Fruit fly (Drosophila melanogaster) whole organism, embryonic: ENCODE results near the gene Dlip1.

Experiments
- Abd-B ChIP-seq: fragments of 200-800 bp; sonication (Bioruptor generic); optimal IDR thresholded peaks from 2 replicates; lab custom pipeline; 2018; ENCODE audit warnings: missing biosample characterization, mild to moderate bottlenecking, missing genetic modification characterization, moderate library complexity
- Antp ChIP-seq: fragments of 200-800 bp; sonication (Bioruptor generic); optimal IDR thresholded peaks from 3 replicates; lab custom pipeline; 2016; ENCODE audit warnings: missing biosample characterization, missing genetic modification characterization
- Asciz ChIP-seq: fragments of 200-800 bp; sonication (Bioruptor generic); optimal IDR thresholded peaks from 2 replicates; lab custom pipeline; 2017; ENCODE audit warnings: missing biosample characterization, mild to moderate bottlenecking, missing genetic modification characterization, missing genetic modification reagents
- C15 ChIP-seq: fragments of 200-800 bp; sonication (Bioruptor generic); IDR thresholded peaks from 3 replicates; pipeline ENCODE4 v1.3.6; 2022; ENCODE audit warnings: missing biosample characterization, missing genetic modification characterization
- CG10147 ChIP-seq: fragments of 200-800 bp; sonication (Bioruptor generic); optimal IDR thresholded peaks from 2 replicates; lab custom pipeline; 2019; ENCODE audit warnings: missing biosample characterization, mild to moderate bottlenecking, missing genetic modification characterization, moderate library complexity
- CG11695 ChIP-seq: fragments of 200-800 bp; sonication (Bioruptor generic); IDR thresholded peaks from 3 replicates; pipeline ENCODE4 v1.3.6; 2022; ENCODE audit warnings: missing biosample characterization, missing genetic modification characterization
- CG12391 ChIP-seq: fragments of 200-800 bp; sonication (Bioruptor generic); optimal IDR thresholded peaks from 3 replicates; lab custom pipeline; 2018; ENCODE audit warnings: missing biosample characterization, mild to moderate bottlenecking, missing genetic modification characterization, moderate library complexity
- CG15514 ChIP-seq: fragments of 200-800 bp; sonication (Bioruptor generic); optimal IDR thresholded peaks from 3 replicates; lab custom pipeline; 2017; ENCODE audit warnings: missing biosample characterization, missing genetic modification characterization, mild to moderate bottlenecking, moderate library complexity, missing genetic modification reagents
- CG17359 ChIP-seq: fragments of 200-800 bp; sonication (Bioruptor generic); optimal IDR thresholded peaks from 3 replicates; lab custom pipeline; 2018; ENCODE audit warnings: missing biosample characterization, mild to moderate bottlenecking, missing genetic modification characterization, moderate library complexity
- CG18262 ChIP-seq: fragments of 200-800 bp; optimal IDR thresholded peaks from 3 replicates; lab custom pipeline; 2019; ENCODE audit warnings: missing biosample characterization, mild to moderate bottlenecking, missing genetic modification characterization, moderate library complexity
- CG3281 ChIP-seq: fragments of 200-800 bp; sonication (Bioruptor generic); optimal IDR thresholded peaks from 3 replicates; lab custom pipeline; 2017; ENCODE audit warnings: missing biosample characterization, mild to moderate bottlenecking, missing genetic modification characterization
- CG3847 ChIP-seq: fragments of 200-800 bp; sonication (Bioruptor generic); IDR thresholded peaks from 2 replicates; pipeline ENCODE4 v1.3.6; 2022; ENCODE audit warnings: missing biosample characterization, missing genetic modification characterization
- CG6175 ChIP-seq: fragments of 200-800 bp; sonication (Bioruptor generic); IDR thresholded peaks from 3 replicates; pipeline ENCODE4 v1.3.6; 2022; ENCODE audit warnings: missing biosample characterization, missing genetic modification characterization
- CG6813 ChIP-seq: fragments of 200-800 bp; sonication (Bioruptor generic); optimal IDR thresholded peaks from 2 replicates; lab custom pipeline; 2017; ENCODE audit warnings: missing biosample characterization, missing genetic modification characterization, mild to moderate bottlenecking, moderate library complexity, missing genetic modification reagents
- CG9797 ChIP-seq: fragments of 200-800 bp; sonication (Bioruptor generic); optimal IDR thresholded peaks from 3 replicates; lab custom pipeline; 2018; ENCODE audit warnings: missing biosample characterization, mild to moderate bottlenecking, missing genetic modification characterization
- Chrac-16 ChIP-seq: fragments of 200-800 bp; sonication (Bioruptor generic); optimal IDR thresholded peaks from 3 replicates; lab custom pipeline; 2016; ENCODE audit warnings: missing biosample characterization, missing genetic modification characterization
- D ChIP-seq, 2 experiments: fragments of 200-800 bp in 1 of 2; fragments of >200 bp in 1 of 2; sonication (Bioruptor generic) in 1 of 2; optimal IDR thresholded peaks; 2 replicates in 1 of 2; 3 replicates in 1 of 2; lab custom pipeline; 2017; ENCODE audit warnings: mild to moderate bottlenecking in 1 of 2, missing biosample characterization in 1 of 2, missing genetic modification characterization in 1 of 2, missing genetic modification reagents in 1 of 2
- MTF-1 ChIP-seq: fragments of 200-800 bp; sonication (Bioruptor generic); optimal IDR thresholded peaks from 2 replicates; lab custom pipeline; 2018; ENCODE audit warnings: missing biosample characterization, mild to moderate bottlenecking, missing genetic modification characterization, borderline replicate concordance
- NK7.1 ChIP-seq: fragments of 200-800 bp; sonication (Bioruptor generic); optimal IDR thresholded peaks from 3 replicates; lab custom pipeline; 2016; ENCODE audit warnings: missing biosample characterization, missing genetic modification characterization
- Opbp ChIP-seq: fragments of 200-800 bp; sonication (Bioruptor generic); IDR thresholded peaks from 3 replicates; pipeline ENCODE4 v1.3.6; 2022; ENCODE audit warnings: missing biosample characterization, missing genetic modification characterization; ENCODE audit not compliant: partially characterized antibody
- Ptx1 ChIP-seq: fragments of 200-800 bp; sonication (Bioruptor generic); IDR thresholded peaks from 2 replicates; pipeline ENCODE4 v1.3.6; 2022; ENCODE audit warnings: missing biosample characterization, missing genetic modification characterization
- Scr ChIP-seq: fragments of 200-800 bp; sonication (Bioruptor generic); IDR thresholded peaks from 2 replicates; pipeline ENCODE4 v1.3.6; 2022; ENCODE audit warnings: missing biosample characterization, missing genetic modification characterization; ENCODE audit not compliant: partially characterized antibody
- Sox102F ChIP-seq: fragments of 200-800 bp; sonication (Bioruptor generic); optimal IDR thresholded peaks from 2 replicates; lab custom pipeline; 2018; ENCODE audit warnings: missing biosample characterization, mild to moderate bottlenecking, missing genetic modification characterization, moderate library complexity
- Sry-δ ChIP-seq: fragments of 200-800 bp; sonication (Bioruptor generic); optimal IDR thresholded peaks from 2 replicates; lab custom pipeline; 2016; ENCODE audit warnings: missing biosample characterization, missing genetic modification characterization
- Xbp1 ChIP-seq: fragments of 200-800 bp; sonication (Bioruptor generic); optimal IDR thresholded peaks from 3 replicates; lab custom pipeline; 2016; ENCODE audit warnings: missing biosample characterization, mild to moderate bottlenecking, missing genetic modification characterization
- Xrp1 ChIP-seq: fragments of 200-800 bp; sonication (Bioruptor generic); IDR thresholded peaks from 2 replicates; pipeline ENCODE4 v1.3.6; 2022; ENCODE audit warnings: missing biosample characterization, missing genetic modification characterization
- ac ChIP-seq: fragments of 200-800 bp; sonication (Bioruptor generic); optimal IDR thresholded peaks from 3 replicates; lab custom pipeline; 2017; ENCODE audit warnings: missing biosample characterization, mild to moderate bottlenecking, missing genetic modification characterization
- al ChIP-seq: fragments of 200-800 bp; sonication (Bioruptor generic); IDR thresholded peaks from 2 replicates; pipeline ENCODE4 v1.3.6; 2022; ENCODE audit warnings: missing biosample characterization, missing genetic modification characterization
- bsh ChIP-seq, 2 experiments: fragments of 200-800 bp; sonication (Bioruptor generic); optimal IDR thresholded peaks; 2 replicates each; lab custom pipeline; 2017 to 2018; ENCODE audit warnings: mild to moderate bottlenecking in 2 of 2, missing biosample characterization in 2 of 2, missing genetic modification characterization in 2 of 2, moderate library complexity in 1 of 2
- chm ChIP-seq: fragments of 200-800 bp; sonication (Bioruptor generic); IDR thresholded peaks from 2 replicates; pipeline ENCODE4 v1.3.6; 2022; ENCODE audit warnings: missing biosample characterization, missing genetic modification characterization
- chn ChIP-seq: fragments of 200-800 bp; sonication (Bioruptor generic); optimal IDR thresholded peaks from 2 replicates; lab custom pipeline; 2016; ENCODE audit warnings: missing biosample characterization, missing genetic modification characterization
- ci ChIP-seq: fragments of 200-800 bp; sonication (Bioruptor generic); IDR thresholded peaks from 3 replicates; pipeline ENCODE4 v1.3.6; 2022; ENCODE audit warnings: missing biosample characterization, missing genetic modification characterization
- cwo ChIP-seq: fragments of 200-800 bp; sonication (Bioruptor generic); optimal IDR thresholded peaks from 3 replicates; lab custom pipeline; 2017; ENCODE audit warnings: missing biosample characterization, missing genetic modification characterization, mild to moderate bottlenecking, moderate library complexity, missing genetic modification reagents
- inv ChIP-seq: fragments of 200-800 bp; sonication (Bioruptor generic); IDR thresholded peaks from 2 replicates; pipeline ENCODE4 v1.3.6; 2022; ENCODE audit warnings: missing biosample characterization, missing genetic modification characterization; ENCODE audit not compliant: partially characterized antibody
- kni ChIP-seq: fragments of 200-800 bp; sonication (Bioruptor generic); optimal IDR thresholded peaks from 3 replicates; lab custom pipeline; 2017; ENCODE audit warnings: mild to moderate bottlenecking, missing biosample characterization, missing genetic modification reagents, missing genetic modification characterization
- lmd ChIP-seq: fragments of 200-800 bp; sonication (Bioruptor generic); IDR thresholded peaks from 2 replicates; pipeline ENCODE4 v1.3.6; 2022; ENCODE audit warnings: missing biosample characterization, missing genetic modification characterization
- nerfin-1 ChIP-seq: fragments of 200-800 bp; sonication (Bioruptor generic); optimal IDR thresholded peaks from 3 replicates; lab custom pipeline; 2019; ENCODE audit warnings: missing biosample characterization, mild to moderate bottlenecking, missing genetic modification characterization, moderate library complexity
- nmo ChIP-seq: fragments of 200-800 bp; sonication (Bioruptor generic); optimal IDR thresholded peaks from 2 replicates; lab custom pipeline; 2018; ENCODE audit warnings: missing biosample characterization, mild to moderate bottlenecking, missing genetic modification characterization, moderate library complexity
- peb ChIP-seq: fragments of 200-800 bp; sonication (Bioruptor generic); IDR thresholded peaks from 2 replicates; pipeline ENCODE4 v1.3.6; 2022; ENCODE audit warnings: missing biosample characterization, missing genetic modification characterization
- prd ChIP-seq, 3 experiments: fragments of >200 bp in 2 of 3; fragments of 200-800 bp in 1 of 3; sonication (Bioruptor generic) in 1 of 3; optimal IDR thresholded peaks in 2 of 3; IDR thresholded peaks in 1 of 3; 2 replicates in 2 of 3; 3 replicates in 1 of 3; pipeline versions ENCODE4 v1.3.6 to Lab custom; 2017 to 2022; ENCODE audit warnings: missing biosample characterization in 1 of 3, missing genetic modification characterization in 1 of 3
- scrt ChIP-seq: fragments of 200-800 bp; sonication (Bioruptor generic); optimal IDR thresholded peaks from 2 replicates; lab custom pipeline; 2018; ENCODE audit warnings: missing biosample characterization, mild to moderate bottlenecking, missing genetic modification characterization, moderate library complexity
- sens ChIP-seq: fragments of 200-800 bp; sonication (Bioruptor generic); peaks from one replicate; lab custom pipeline; 2016; ENCODE audit warnings: missing biosample characterization, missing genetic modification characterization
- sens-2 ChIP-seq: fragments of 200-800 bp; sonication (Bioruptor generic); IDR thresholded peaks from 2 replicates; pipeline ENCODE4 v1.3.6; 2022; ENCODE audit warnings: missing biosample characterization, missing genetic modification characterization
- sim ChIP-seq: fragments of 200-800 bp; sonication (Bioruptor generic); IDR thresholded peaks from 2 replicates; pipeline ENCODE4 v1.3.6; 2022; ENCODE audit warnings: missing biosample characterization, missing genetic modification characterization
- stc ChIP-seq: fragments of 200-800 bp; sonication (Bioruptor generic); IDR thresholded peaks from 2 replicates; pipeline ENCODE4 v1.3.6; 2022; ENCODE audit warnings: missing biosample characterization, missing genetic modification characterization
- tin ChIP-seq: fragments of 200-800 bp; sonication (Bioruptor generic); optimal IDR thresholded peaks from 3 replicates; lab custom pipeline; 2016; ENCODE audit warnings: missing biosample characterization, missing genetic modification characterization
- trem ChIP-seq: fragments of 200-800 bp; optimal IDR thresholded peaks from 3 replicates; lab custom pipeline; 2019; ENCODE audit warnings: missing biosample characterization, mild to moderate bottlenecking, missing genetic modification characterization, moderate library complexity
- tup ChIP-seq: fragments of 200-800 bp; sonication (Bioruptor generic); optimal IDR thresholded peaks from 2 replicates; lab custom pipeline; 2016; ENCODE audit warnings: missing biosample characterization, mild to moderate bottlenecking, missing genetic modification characterization, moderate library complexity

Gene Dlip1

dm6 chrX:9118961-9119633, 39.3 kb upstream of the Dlip1 start (continued):
- TF ChIP-seq Chrac-16 (no peak), Asciz (peak; percentile 22), Abd-B (GFP tag; lab: Kevin White, UChicago) (peak; percentile 47), Xbp1 (GFP tag; lab: Kevin White, UChicago) (no peak), kni (GFP tag; lab: Kevin White, UChicago) (no peak), Antp (GFP tag; lab: Kevin White, UChicago) (peak; percentile 12), sens-2 (GFP tag; lab: Robert Waterston, UW) (no peak), CG11695 (0 out of 3 replicates have a peak, but pooled peaks have one; percentile 43), inv (no peak), CG3847 (no peak), CG15514 (peak; percentile 37), NK7.1 (GFP tag; lab: Kevin White, UChicago) (peak; percentile 20), CG9797 (GFP tag; lab: Kevin White, UChicago) (no peak), CG6175 (GFP tag; lab: Robert Waterston, UW) (no peak), CG6813 (peak; percentile 14), chm (GFP tag; lab: Robert Waterston, UW) (0 out of 2 replicates have a peak, but pooled peaks have one; percentile 30), sens (GFP tag; lab: Kevin White, UChicago) (peak; percentile 90), Opbp (GFP tag; lab: Robert Waterston, UW) (no peak), prd (optimal IDR thresholded peaks at IDR 0.05; lab: Kevin White, UChicago) (no peak), prd (GFP tag; IDR thresholded peaks at IDR 0.05; lab: Robert Waterston, UW) (peak; percentile 27; the same call in 2 of the 3 replicates), Xrp1 (GFP tag; lab: Robert Waterston, UW) (peak; percentile 44; the same call in 1 of the 2 replicates), al (no peak), ac (GFP tag; lab: Kevin White, UChicago) (no peak), Ptx1 (peak; percentile 53), CG17359 (tag; lab: Kevin White, UChicago) (peak; percentile 53), Sox102F (GFP tag; lab: Kevin White, UChicago) (no peak), tup (GFP tag; lab: Kevin White, UChicago) (no peak), CG18262 (peak; percentile 65), scrt (GFP tag; lab: Kevin White, UChicago) (peak; percentile 12), ci (peak; percentile 49; the same call in 1 of the 3 replicates), peb (no peak), trem (tag; lab: Kevin White, UChicago) (peak; percentile 29), nmo (GFP tag; lab: Kevin White, UChicago) (peak; percentile 68), CG12391 (tag; lab: Kevin White, UChicago) (no peak), MTF-1 (no peak), sim (GFP tag; lab: Robert Waterston, UW) (no peak), chn (no peak), stc (GFP tag; lab: Robert Waterston, UW) (no peak), lmd (GFP tag; lab: Robert Waterston, UW) (peak; percentile 57), CG3281 (peak; percentile 57), Sry-δ (GFP tag; lab: Kevin White, UChicago) (peak; percentile 2), CG10147 (peak; percentile 59), C15 (GFP tag; lab: Robert Waterston, UW) (no peak), bsh (GFP tag; optimal IDR thresholded peaks at IDR 0.05; lab: Kevin White, UChicago) (peak; percentile 18 to 64), nerfin-1 (tag; lab: Kevin White, UChicago) (peak; percentile 56), Scr (no peak), tin (GFP tag; lab: Kevin White, UChicago) (peak; percentile 35), cwo (GFP tag; lab: Kevin White, UChicago) (peak; percentile 28), D (optimal IDR thresholded peaks at IDR 0.05; lab: Kevin White, UChicago) (no peak), D (GFP tag; optimal IDR thresholded peaks at IDR 0.05; lab: Kevin White, UChicago) (peak; percentile 59)
